Fruit fly (Drosophila melanogaster): ENCODE results near the gene CG32284.

Gene CG32284

DNA sequence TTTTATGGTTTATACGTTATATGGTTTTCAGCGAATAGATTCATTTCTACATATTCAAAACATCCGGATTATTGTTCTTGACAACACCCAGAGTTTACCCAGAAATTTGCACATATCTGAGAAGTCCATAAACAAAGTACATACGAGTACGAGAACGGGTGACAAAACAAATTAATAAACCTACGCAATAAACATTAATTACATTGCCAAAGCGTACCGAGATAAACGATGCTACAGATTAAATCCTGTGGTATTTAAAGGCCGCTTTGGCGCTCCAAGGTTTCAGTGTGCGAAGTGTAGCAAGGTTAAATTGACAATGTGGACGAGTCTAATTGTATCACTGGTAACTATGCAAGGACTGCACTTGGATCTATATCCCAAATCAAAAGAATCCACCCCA, 799 bp downstream of the CG32284 start, which contains the start of gene CG14957:
Gene CG14957 (plus strand): TSS at position 301 of the 400 bp plus-strand sequence.
- TF ChIP-seq Dfd (GFP tag; optimal IDR thresholded peaks at IDR 0.05) = no peak
- peak; percentile 18 for TF ChIP-seq Hnf4 (GFP tag; optimal IDR thresholded peaks at IDR 0.05)
- TF ChIP-seq rgr (GFP tag; optimal IDR thresholded peaks at IDR 0.05) = no peak
- no peak for TF ChIP-seq Jra (GFP tag; optimal IDR thresholded peaks at IDR 0.05)
- no peak for TF ChIP-seq Myc (optimal IDR thresholded peaks at IDR 0.05)
- TF ChIP-seq sage (GFP tag; optimal IDR thresholded peaks at IDR 0.05) = no peak
- no peak for TF ChIP-seq Abd-B (GFP tag; optimal IDR thresholded peaks at IDR 0.05)
- peak; percentile 31 for TF ChIP-seq Sp1 (GFP tag; optimal IDR thresholded peaks at IDR 0.05)
- no peak for TF ChIP-seq Mio (GFP tag; optimal IDR thresholded peaks at IDR 0.05)
- peak; percentile 18 for TF ChIP-seq Hr83 (GFP tag; optimal IDR thresholded peaks at IDR 0.05; ENCODE audit: poor library complexity, severe bottlenecking)
- no peak for TF ChIP-seq Dif (GFP tag; optimal IDR thresholded peaks at IDR 0.05; ENCODE audit: partially characterized antibody)

DNA sequence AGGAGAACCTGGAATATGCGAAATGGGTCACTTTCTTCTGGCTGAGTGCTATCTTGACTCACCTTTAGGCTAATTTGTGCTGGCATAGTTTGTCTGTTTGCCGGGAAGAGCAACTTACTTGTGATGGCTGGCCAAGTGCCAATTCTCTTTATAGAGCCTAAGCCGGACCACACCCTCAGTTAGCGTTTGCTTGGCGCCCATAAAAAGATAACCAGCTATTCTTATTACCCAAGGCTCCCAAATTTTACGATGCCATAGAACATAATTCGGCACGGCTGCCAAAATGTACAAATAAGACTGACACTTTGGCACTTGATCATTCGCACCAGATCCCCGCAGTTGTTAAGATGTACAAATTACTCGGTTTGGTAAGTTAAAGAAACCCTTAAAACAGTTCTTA, 3.2 kb downstream of the CG32284 start, which contains the start of the genes CG42525 and CG14958:
Gene CG42525 (minus strand): TSS at position 101 of the 400 bp plus-strand sequence.
Gene CG14958 (plus strand): TSS at position 332 of the 400 bp plus-strand sequence.
- no peak for TF ChIP-seq pan (optimal IDR thresholded peaks at IDR 0.05)
- TF ChIP-seq N (GFP tag; optimal IDR thresholded peaks at IDR 0.05) = no peak
- TF ChIP-seq dsf (GFP tag; optimal IDR thresholded peaks at IDR 0.05; ENCODE audit: borderline replicate concordance) = no peak
- TF ChIP-seq GATAd (GFP tag; optimal IDR thresholded peaks at IDR 0.05) = no peak
- no peak for TF ChIP-seq HLH106 (tag; optimal IDR thresholded peaks at IDR 0.05)
- TF ChIP-seq Abd-B (GFP tag; optimal IDR thresholded peaks at IDR 0.05) = no peak

DNA sequence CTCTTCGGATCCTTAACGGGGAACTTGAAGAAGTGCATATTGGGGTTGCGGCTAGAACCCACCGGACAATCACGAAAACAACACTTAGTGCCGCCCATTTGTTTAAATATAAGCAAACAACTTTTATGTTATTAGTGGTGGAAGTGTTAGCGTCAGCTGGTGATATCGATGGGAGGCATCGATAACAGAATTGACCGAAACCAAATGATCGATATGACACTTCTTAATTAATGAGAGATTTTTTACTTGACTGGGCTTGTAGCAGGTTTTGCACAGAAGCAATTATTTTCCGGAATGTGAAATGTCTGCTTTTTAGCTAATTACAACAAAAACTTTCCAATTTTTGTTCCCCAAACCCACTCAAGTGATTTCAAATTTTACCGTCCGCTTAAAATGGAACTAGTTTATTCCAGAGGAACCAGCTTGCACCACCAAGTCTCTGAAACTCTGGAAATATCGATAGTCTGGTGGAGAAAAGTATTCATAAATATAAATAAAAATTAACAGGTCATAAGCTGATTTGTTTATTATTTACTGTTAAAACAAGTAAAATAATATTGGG, 6.0 kb downstream of the CG32284 start, which contains the start of gene CG14965:
Gene CG14965 (minus strand): TSS at position 159 of the 562 bp plus-strand sequence.
- TF ChIP-seq Hr83 (GFP tag; optimal IDR thresholded peaks at IDR 0.05; ENCODE audit: poor library complexity, severe bottlenecking) (peak; percentile 76), Jra (GFP tag; optimal IDR thresholded peaks at IDR 0.05) (peak; percentile 8), usp (GFP tag; optimal IDR thresholded peaks at IDR 0.05) (no peak)

DNA sequence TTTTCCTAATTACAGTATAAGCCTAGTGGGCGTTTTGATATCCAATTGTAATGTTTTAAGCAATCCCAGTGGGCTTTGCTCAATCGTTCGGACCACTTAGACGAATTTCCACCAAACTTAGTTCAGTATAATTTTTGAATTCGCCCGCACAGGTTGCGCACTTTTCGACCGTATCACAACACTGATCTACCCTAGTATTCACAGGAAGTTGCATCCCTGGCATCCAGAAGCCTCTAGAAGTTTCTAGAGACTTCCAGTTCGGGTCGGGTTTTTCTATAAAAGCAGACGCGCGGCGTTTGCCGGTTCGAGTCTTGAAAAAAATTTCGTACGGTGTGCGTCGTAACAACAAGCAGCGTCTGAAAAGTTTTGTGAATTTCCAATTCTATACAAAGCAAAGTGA, 6.4 kb downstream of the CG32284 start, which contains the start of gene Hsp83:
Gene Hsp83 (plus strand): TSS at position 58 of the 400 bp plus-strand sequence.
- TF ChIP-seq Jra (GFP tag; optimal IDR thresholded peaks at IDR 0.05) (peak; percentile 68), brk (GFP tag; optimal IDR thresholded peaks at IDR 0.05) (peak; percentile 90), CG32264 (GFP tag; optimal IDR thresholded peaks at IDR 0.05) (peak; percentile 86), dmrt93B (GFP tag; optimal IDR thresholded peaks at IDR 0.05) (peak; percentile 90), sage (GFP tag; optimal IDR thresholded peaks at IDR 0.05) (peak; percentile 95), dsf (GFP tag; optimal IDR thresholded peaks at IDR 0.05; ENCODE audit: borderline replicate concordance) (peak; percentile 78), Sp1 (GFP tag; optimal IDR thresholded peaks at IDR 0.05) (peak; percentile 98), jim (GFP tag; optimal IDR thresholded peaks at IDR 0.05) (no peak), h (GFP tag; optimal IDR thresholded peaks at IDR 0.05) (peak; percentile 96), HLH106 (tag; optimal IDR thresholded peaks at IDR 0.05) (peak; percentile 87), Abd-B (GFP tag; optimal IDR thresholded peaks at IDR 0.05) (no peak), OdsH (GFP tag; optimal IDR thresholded peaks at IDR 0.05) (peak; percentile 94), N (GFP tag; optimal IDR thresholded peaks at IDR 0.05) (no peak), usp (GFP tag; optimal IDR thresholded peaks at IDR 0.05) (no peak), Hnf4 (GFP tag; optimal IDR thresholded peaks at IDR 0.05) (peak; percentile 92), Myc (optimal IDR thresholded peaks at IDR 0.05) (no peak), pan (optimal IDR thresholded peaks at IDR 0.05) (no peak), CG9705 (GFP tag; optimal IDR thresholded peaks at IDR 0.05) (peak; percentile 94), Vsx2 (GFP tag; optimal IDR thresholded peaks at IDR 0.05; ENCODE audit: partially characterized antibody) (no peak), Mio (GFP tag; optimal IDR thresholded peaks at IDR 0.05) (peak; percentile 57), CrebA (GFP tag; optimal IDR thresholded peaks at IDR 0.05; ENCODE audit: borderline replicate concordance) (no peak), foxo (GFP tag; optimal IDR thresholded peaks at IDR 0.05) (peak; percentile 87 to 93), rgr (GFP tag; optimal IDR thresholded peaks at IDR 0.05) (peak; percentile 98), Hr83 (GFP tag; optimal IDR thresholded peaks at IDR 0.05; ENCODE audit: poor library complexity, severe bottlenecking) (peak; percentile 99), tai (GFP tag; optimal IDR thresholded peaks at IDR 0.05) (no peak), GATAd (GFP tag; optimal IDR thresholded peaks at IDR 0.05) (no peak), sv (GFP tag; optimal IDR thresholded peaks at IDR 0.05) (peak; percentile 85), Dif (GFP tag; optimal IDR thresholded peaks at IDR 0.05; ENCODE audit: partially characterized antibody) (peak; percentile 27), psq (GFP tag; optimal IDR thresholded peaks at IDR 0.05) (peak; percentile 80), br (GFP tag; optimal IDR thresholded peaks at IDR 0.05) (peak; percentile 98), fru (GFP tag; optimal IDR thresholded peaks at IDR 0.05) (peak; percentile 95), woc (GFP tag; optimal IDR thresholded peaks at IDR 0.05) (peak; percentile 65), lola (GFP tag; optimal IDR thresholded peaks at IDR 0.05) (no peak), dl (GFP tag; optimal IDR thresholded peaks at IDR 0.05; ENCODE audit: insufficient read depth in 1 of 2, partially characterized antibody in 2 of 2) (no peak), Rel (GFP tag; optimal IDR thresholded peaks at IDR 0.05) (peak; percentile 81), Rel (tag; optimal IDR thresholded peaks at IDR 0.05) (peak; percentile 88), ey (GFP tag; optimal IDR thresholded peaks at IDR 0.05) (peak; percentile 80), Hr78 (GFP tag; optimal IDR thresholded peaks at IDR 0.05) (no peak), Dfd (GFP tag; optimal IDR thresholded peaks at IDR 0.05) (no peak)
